Fruit fly (Drosophila melanogaster) S2 (cell line): ENCODE data around the gene Acp1.
"Not testable (repeated sequence)": the region's sequence is repeated elsewhere in the genome, so short reads cannot be mapped to it uniquely, and the experiment has no call there.

ENCODE experiments used
- CG8478 ChIP-seq: fragments of >200 bp; optimal IDR thresholded peaks from 2 replicates; lab custom pipeline; 2018
- CTCF ChIP-seq, 2 experiments: fragments of >200 bp; optimal IDR thresholded peaks; 2 replicates each; lab custom pipeline; 2018

Gene Acp1

dm6 chr2L:7753086-7753485 is 11.7 kb upstream of the Acp1 start, which contains the start of gene CG7203:
TSS of gene CG7203 (minus strand) at chr2L:7753186.
- TF ChIP-seq CG8478 (lab: Kevin White, UChicago) (no peak), CTCF (optimal IDR thresholded peaks at IDR 0.05; lab: Kevin White, UChicago) (no peak)

dm6 chr2L:7750631-7751161 is 9.4 kb upstream of the Acp1 start:
- no peak for TF ChIP-seq CG8478 (lab: Kevin White, UChicago)
- TF ChIP-seq CTCF (optimal IDR thresholded peaks at IDR 0.05; lab: Kevin White, UChicago): no peak

dm6 chr2L:7746975-7747374 is 5.6 kb upstream of the Acp1 start, which contains the start of gene ATPsynGL:
TSS of gene ATPsynGL (plus strand) at chr2L:7747275.
- TF ChIP-seq CG8478 (lab: Kevin White, UChicago): no peak
- no peak for TF ChIP-seq CTCF (optimal IDR thresholded peaks at IDR 0.05; lab: Kevin White, UChicago)

dm6 chr2L:7744739-7745138 is 3.4 kb upstream of the Acp1 start, which contains the start of gene CG7214:
TSS of gene CG7214 (minus strand) at chr2L:7744839.
- TF ChIP-seq CG8478 (lab: Kevin White, UChicago): no peak

dm6 chr2L:7744208-7744607 is 2.9 kb upstream of the Acp1 start:
- no peak for TF ChIP-seq CG8478 (lab: Kevin White, UChicago)
- no peak for TF ChIP-seq CTCF (optimal IDR thresholded peaks at IDR 0.05; lab: Kevin White, UChicago)

dm6 chr2L:7738709-7739108 is 2.6 kb downstream of the Acp1 start, which contains the start of gene CG31904:
TSS of gene CG31904 (minus strand) at chr2L:7738809.
- not testable (repeated sequence) for TF ChIP-seq CTCF (optimal IDR thresholded peaks at IDR 0.05; lab: Kevin White, UChicago); CG8478 (lab: Kevin White, UChicago)

dm6 chr2L:7732570-7732969 is 8.8 kb downstream of the Acp1 start, which contains the start of gene CG13796:
TSS of gene CG13796 (minus strand) at chr2L:7732670.
- not testable (repeated sequence) for TF ChIP-seq CG8478 (lab: Kevin White, UChicago); CTCF (optimal IDR thresholded peaks at IDR 0.05; lab: Kevin White, UChicago)

dm6 chr2L:7726268-7726997 is 14.9 kb downstream of the Acp1 start, which contains the start of gene CG13795:
TSS of gene CG13795 (minus strand) at chr2L:7726298.
- TF ChIP-seq CTCF (optimal IDR thresholded peaks at IDR 0.05; lab: Kevin White, UChicago) (no peak), CG8478 (lab: Kevin White, UChicago) (no peak)

- no peak for TF ChIP-seq CTCF (optimal IDR thresholded peaks at IDR 0.05; lab: Kevin White, UChicago)
- no peak for TF ChIP-seq CG8478 (lab: Kevin White, UChicago)
Observed at dm6 chr2L:7722723-7723122, 18.6 kb downstream of the Acp1 start, which contains the start of gene CG13794. TSS of gene CG13794 (minus strand) at chr2L:7722823.

- no peak for TF ChIP-seq CTCF (optimal IDR thresholded peaks at IDR 0.05; lab: Kevin White, UChicago)
- no peak for TF ChIP-seq CG8478 (lab: Kevin White, UChicago)
Observed at dm6 chr2L:7722102-7722501, 19.2 kb downstream of the Acp1 start.

dm6 chr2L:7719387-7719786 is 21.9 kb downstream of the Acp1 start, which contains the start of gene CG13793:
TSS of gene CG13793 (minus strand) at chr2L:7719487.
- no peak for TF ChIP-seq CG8478 (lab: Kevin White, UChicago)
- no peak for TF ChIP-seq CTCF (optimal IDR thresholded peaks at IDR 0.05; lab: Kevin White, UChicago)

dm6 chr2L:7716545-7716944 is 24.8 kb downstream of the Acp1 start, which contains the start of gene CG33296:
TSS of gene CG33296 (minus strand) at chr2L:7716645.
- TF ChIP-seq CG8478 (lab: Kevin White, UChicago): no peak
- no peak for TF ChIP-seq CTCF (optimal IDR thresholded peaks at IDR 0.05; lab: Kevin White, UChicago)

- TF ChIP-seq CG8478 (lab: Kevin White, UChicago) (no peak), CTCF (optimal IDR thresholded peaks at IDR 0.05; lab: Kevin White, UChicago) (no peak)
Observed at dm6 chr2L:7711034-7711685, 30.2 kb downstream of the Acp1 start.

- TF ChIP-seq CTCF (optimal IDR thresholded peaks at IDR 0.05; lab: Kevin White, UChicago) (no peak), CG8478 (lab: Kevin White, UChicago) (no peak)
Observed at dm6 chr2L:7710580-7710979, 30.8 kb downstream of the Acp1 start, which contains the start of gene Ntl. TSS of gene Ntl (plus strand) at chr2L:7710880.

- TF ChIP-seq CTCF (optimal IDR thresholded peaks at IDR 0.05; lab: Kevin White, UChicago) (no peak), CG8478 (lab: Kevin White, UChicago) (no peak)
Observed at dm6 chr2L:7703534-7703933, 37.8 kb downstream of the Acp1 start.
